Worm (Caenorhabditis elegans): Measurements from ENCODE around the gene aip-1.
A peak's percentile ranks its signal among the peaks of the same experiment; 100 is the strongest.

Gene aip-1

ce11 chrV:14012002-14012554 is at the start of gene aip-1, which contains the start of gene ddx-17:
TSS of gene aip-1 (plus strand) at chrV:14012333.
TSS of gene ddx-17 (minus strand) at chrV:14012052.
- peak; percentile 38 for TF ChIP-seq fos-1 (tag; optimal IDR thresholded peaks at IDR 0.05)
- TF ChIP-seq ama-1 (optimal IDR thresholded peaks at IDR 0.05), result no peak
- TF ChIP-seq Y116A8C.19 (tag; optimal IDR thresholded peaks at IDR 0.05; ENCODE audit: borderline replicate concordance), result no peak
- no peak for TF ChIP-seq sptf-1 (tag; optimal IDR thresholded peaks at IDR 0.05)
- TF ChIP-seq lin-15B (tag; optimal IDR thresholded peaks at IDR 0.05), result peak; percentile 40
- TF ChIP-seq isw-1 (GFP tag; IDR thresholded peaks at IDR 0.05), result peak; percentile 72
- peak; percentile 27 for TF ChIP-seq snpc-4 (tag; optimal IDR thresholded peaks at IDR 0.05)
- TF ChIP-seq unc-130 (tag; optimal IDR thresholded peaks at IDR 0.05), result peak; percentile 25
- peak; percentile 41 for TF ChIP-seq sox-4 (tag; optimal IDR thresholded peaks at IDR 0.05)
- TF ChIP-seq unc-86 (tag; optimal IDR thresholded peaks at IDR 0.05), result peak; percentile 56
- peak; percentile 84 for TF ChIP-seq snu-23 (GFP tag; optimal IDR thresholded peaks at IDR 0.05)
- peak; percentile 64 to 82 (median 78) for TF ChIP-seq dpl-1 (GFP tag; optimal IDR thresholded peaks at IDR 0.05)
- TF ChIP-seq nhr-11 (tag; optimal IDR thresholded peaks at IDR 0.05), result no peak
- peak; percentile 61 for TF ChIP-seq jun-1 (tag; optimal IDR thresholded peaks at IDR 0.05)
- peak; percentile 78 for TF ChIP-seq C16A3.4 (tag; optimal IDR thresholded peaks at IDR 0.05)
- no peak for TF ChIP-seq alr-1 (tag; optimal IDR thresholded peaks at IDR 0.05; ENCODE audit: borderline replicate concordance)
- no peak for TF ChIP-seq pqm-1 (tag; optimal IDR thresholded peaks at IDR 0.05)
- peak; percentile 19 for TF ChIP-seq lin-39 (tag; optimal IDR thresholded peaks at IDR 0.05)
- TF ChIP-seq nhr-28 (tag; optimal IDR thresholded peaks at IDR 0.05), result no peak
- no peak for TF ChIP-seq sup-37 (GFP tag; optimal IDR thresholded peaks at IDR 0.05)
- TF ChIP-seq lir-3 (tag; optimal IDR thresholded peaks at IDR 0.05; ENCODE audit: poor library complexity), result no peak
- TF ChIP-seq dsc-1 (tag; optimal IDR thresholded peaks at IDR 0.05), result peak; percentile 55
- peak; percentile 1 for TF ChIP-seq vab-15 (tag; optimal IDR thresholded peaks at IDR 0.05)
- no peak for TF ChIP-seq ztf-4 (tag; optimal IDR thresholded peaks at IDR 0.05)
- no peak for TF ChIP-seq C34B4.2 (tag; optimal IDR thresholded peaks at IDR 0.05)
- TF ChIP-seq rnt-1 (tag; optimal IDR thresholded peaks at IDR 0.05), result peak; percentile 74
- peak; percentile 30 for TF ChIP-seq irx-1 (tag; optimal IDR thresholded peaks at IDR 0.05)
- TF ChIP-seq aly-2 (tag; optimal IDR thresholded peaks at IDR 0.05), result no peak
- peak; percentile 81 for TF ChIP-seq nhr-47 (tag; optimal IDR thresholded peaks at IDR 0.05)
- TF ChIP-seq elt-2 (tag; optimal IDR thresholded peaks at IDR 0.05), result peak; percentile 0
- peak; percentile 59 for TF ChIP-seq nhr-77 (tag; optimal IDR thresholded peaks at IDR 0.05)
- TF ChIP-seq hpl-2 (GFP tag; optimal IDR thresholded peaks at IDR 0.05), result peak; percentile 37
- peak; percentile 83 for TF ChIP-seq lin-14 (GFP tag; optimal IDR thresholded peaks at IDR 0.05)
- TF ChIP-seq efl-1 (optimal IDR thresholded peaks at IDR 0.05), result peak; percentile 80 to 83
- TF ChIP-seq efl-1 (GFP tag; optimal IDR thresholded peaks at IDR 0.05 in 1 of 2), result peak; percentile 76 to 96
- TF ChIP-seq ceh-63 (GFP tag; optimal IDR thresholded peaks at IDR 0.05), result no peak
- no peak for TF ChIP-seq hlh-17 (GFP tag; optimal IDR thresholded peaks at IDR 0.05; ENCODE audit: borderline replicate concordance)
- TF ChIP-seq lin-35 (GFP tag; optimal IDR thresholded peaks at IDR 0.05), result peak; percentile 81 to 90
- TF ChIP-seq mep-1 (tag; optimal IDR thresholded peaks at IDR 0.05), result peak; percentile 82
- peak; percentile 61 for TF ChIP-seq lin-13 (GFP tag; optimal IDR thresholded peaks at IDR 0.05)
- TF ChIP-seq F16B12.6 (tag; optimal IDR thresholded peaks at IDR 0.05), result peak; percentile 9
- no peak for TF ChIP-seq fkh-4 (tag; optimal IDR thresholded peaks at IDR 0.05; ENCODE audit: borderline replicate concordance)
- no peak for TF ChIP-seq nhr-237 (tag; optimal IDR thresholded peaks at IDR 0.05)
- no peak for TF ChIP-seq unc-30 (tag; optimal IDR thresholded peaks at IDR 0.05)
- TF ChIP-seq mef-2 (tag; optimal IDR thresholded peaks at IDR 0.05), result no peak
- peak; percentile 70 to 89 for TF ChIP-seq lsy-2 (tag; optimal IDR thresholded peaks at IDR 0.05)
- TF ChIP-seq grh-1 (GFP tag; IDR thresholded peaks at IDR 0.05), result peak; percentile 19; the same call in 1 of the 2 replicates
- TF ChIP-seq swsn-7 (tag; optimal IDR thresholded peaks at IDR 0.05), result peak; percentile 63
- no peak for TF ChIP-seq pag-3 (tag; optimal IDR thresholded peaks at IDR 0.05; ENCODE audit: borderline replicate concordance, insufficient read depth)
- no peak for TF ChIP-seq egl-27 (tag; optimal IDR thresholded peaks at IDR 0.05)
- TF ChIP-seq nhr-76 (tag; optimal IDR thresholded peaks at IDR 0.05), result no peak
- TF ChIP-seq nhr-19 (GFP tag; conservative IDR thresholded peaks at IDR 0.05), result peak; percentile 67
- TF ChIP-seq elt-3 (tag; optimal IDR thresholded peaks at IDR 0.05), result peak in 1 of 6 experiments; percentile 49

Data from whole organism, L1 larva.